Worm (Caenorhabditis elegans) whole organism, young adult: ENCODE results near the gene C54F6.20.

Experiments used
- F10E7.11 ChIP-seq: sonication (generic microtip); optimal IDR thresholded peaks from 2 replicates; lab custom pipeline; 2017; ENCODE audit warnings: mild to moderate bottlenecking, missing genetic modification characterization, moderate library complexity, missing compliant biosample characterization
- F57A8.1 ChIP-seq: fragments of 200-800 bp; sonication (Bioruptor generic); optimal IDR thresholded peaks from 2 replicates; lab custom pipeline; 2018; ENCODE audit warnings: mild to moderate bottlenecking, missing genetic modification characterization, moderate library complexity, missing compliant biosample characterization
- F57C9.4 ChIP-seq: sonication (generic microtip); optimal IDR thresholded peaks from 2 replicates; lab custom pipeline; 2017; ENCODE audit warnings: mild to moderate bottlenecking, missing genetic modification characterization, missing compliant biosample characterization
- attf-6 ChIP-seq: fragments of 200-800 bp; sonication (Bioruptor generic); IDR thresholded peaks from 2 replicates; pipeline ENCODE4 v1.3.6; 2022; ENCODE audit warnings: missing genetic modification reagents, missing genetic modification characterization, missing compliant biosample characterization
- bed-1 ChIP-seq: fragments of 200-800 bp; sonication (Bioruptor generic); IDR thresholded peaks from 2 replicates; pipeline ENCODE4 v1.3.6; 2022; ENCODE audit warnings: missing genetic modification reagents, missing genetic modification characterization, missing compliant biosample characterization
- gei-17 ChIP-seq: fragments of 200-800 bp; sonication (Bioruptor generic); optimal IDR thresholded peaks from 2 replicates; lab custom pipeline; 2018; ENCODE audit warnings: mild to moderate bottlenecking, missing genetic modification characterization, missing compliant biosample characterization
- him-1 ChIP-seq: sonication (generic microtip); optimal IDR thresholded peaks from 2 replicates; lab custom pipeline; 2016; ENCODE audit warnings: missing genotype, missing genetic modification reagents, missing genetic modification characterization, missing compliant biosample characterization
- hlh-12 ChIP-seq: sonication (generic microtip); optimal IDR thresholded peaks from 2 replicates; lab custom pipeline; 2016; ENCODE audit warnings: missing genetic modification characterization, missing compliant biosample characterization
- lin-35 ChIP-seq, 3 experiments: fragments of 150-350 bp in 2 of 3; sonication (generic microtip) in 1 of 3; optimal IDR thresholded peaks; 2 replicates each; lab custom pipeline; 2014 to 2018; ENCODE audit warnings: missing biosample characterization in 3 of 3, missing genetic modification characterization in 3 of 3, missing genetic modification reagents in 3 of 3
- nhr-120 ChIP-seq: fragments of 200-800 bp; sonication (Bioruptor generic); IDR thresholded peaks from 2 replicates; pipeline ENCODE4 v1.3.6; 2022; ENCODE audit warnings: missing genetic modification characterization, missing compliant biosample characterization
- unc-130 ChIP-seq: sonication (generic microtip); optimal IDR thresholded peaks from 2 replicates; lab custom pipeline; 2016; ENCODE audit warnings: missing genetic modification reagents, missing genetic modification characterization, missing compliant biosample characterization

- TF ChIP-seq F10E7.11 (tag; lab: Kevin White, UChicago) (no peak), F57A8.1 (GFP tag; lab: Kevin White, UChicago) (no peak), nhr-120 (no peak), unc-130 (no peak), bed-1 (GFP tag; lab: Robert Waterston, UW) (no peak), F57C9.4 (tag; lab: Kevin White, UChicago) (no peak), gei-17 (GFP tag; lab: Kevin White, UChicago) (no peak), hlh-12 (tag; lab: Kevin White, UChicago) (no peak), attf-6 (GFP tag; lab: Robert Waterston, UW) (no peak), lin-35 (GFP tag; optimal IDR thresholded peaks at IDR 0.05; lab: Kevin White, UChicago) (no peak), him-1 (tag; lab: Kevin White, UChicago) (no peak)
Observed at ce11 chrV:7492924-7493323, 31.6 kb upstream of the C54F6.20 start, which contains the start of gene srbc-10.
